Worm (Caenorhabditis elegans): ENCODE results near the gene srh-239.

DNA sequence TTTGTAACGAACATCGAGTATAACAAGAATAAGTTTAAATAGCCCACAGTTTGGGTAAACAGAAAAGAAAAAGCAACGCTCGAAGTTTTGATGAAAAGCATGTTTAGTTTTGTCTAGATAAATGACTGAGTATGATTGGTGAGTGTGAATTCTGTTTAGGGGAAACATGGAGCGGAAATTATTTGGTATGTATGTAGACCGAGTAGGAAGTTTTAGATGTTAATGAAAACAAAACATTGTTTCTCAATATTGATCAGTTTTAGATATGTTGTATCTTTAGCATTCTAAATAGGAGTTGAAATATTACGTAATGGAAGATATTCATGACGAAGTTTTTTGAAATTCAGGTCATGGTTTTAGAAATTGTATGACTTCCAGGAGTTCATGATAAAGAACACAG is 32.9 kb upstream of the srh-239 start, which contains the start of gene srbc-63:
- TF ChIP-seq ahr-1 (tag; optimal IDR thresholded peaks at IDR 0.05): no peak
- no peak for TF ChIP-seq ceh-31 (tag; optimal IDR thresholded peaks at IDR 0.05)
- TF ChIP-seq ceh-18 (tag; optimal IDR thresholded peaks at IDR 0.05): no peak
- no peak for TF ChIP-seq unc-55 (GFP tag; optimal IDR thresholded peaks at IDR 0.05)
- no peak for TF ChIP-seq ama-1 (optimal IDR thresholded peaks at IDR 0.05)
- TF ChIP-seq nhr-232 (tag; optimal IDR thresholded peaks at IDR 0.05): no peak
- no peak for TF ChIP-seq ceh-6 (GFP tag; optimal IDR thresholded peaks at IDR 0.05)
- TF ChIP-seq K09A11.1 (tag; optimal IDR thresholded peaks at IDR 0.05; ENCODE audit: insufficient read depth): no peak
- no peak for TF ChIP-seq nfya-1 (tag; optimal IDR thresholded peaks at IDR 0.05)
- TF ChIP-seq tbx-2 (tag; optimal IDR thresholded peaks at IDR 0.05): no peak
- TF ChIP-seq ref-2 (tag; optimal IDR thresholded peaks at IDR 0.05): no peak

Measured in whole organism, late embryonic.